Fruit fly (Drosophila melanogaster) whole organism, pupa: ENCODE results near the gene CheA84a.

Source experiments
- CG10348 ChIP-seq: fragments of 200-800 bp; sonication (Bioruptor generic); IDR thresholded peaks from 2 replicates; pipeline ENCODE4 v1.3.6; 2022; ENCODE audit warnings: missing biosample characterization, missing genetic modification characterization
- CG15710 ChIP-seq: fragments of 200-800 bp; sonication (Bioruptor generic); optimal IDR thresholded peaks from 2 replicates; lab custom pipeline; 2018; ENCODE audit warnings: missing biosample characterization, mild to moderate bottlenecking, missing genetic modification characterization, moderate library complexity
- CG32121 ChIP-seq: fragments of 200-800 bp; sonication (Bioruptor generic); IDR thresholded peaks from 2 replicates; pipeline ENCODE4 v1.3.6; 2022; ENCODE audit warnings: missing biosample characterization, missing genetic modification characterization
- fd96Ca ChIP-seq: fragments of 200-800 bp; sonication (Bioruptor generic); IDR thresholded peaks from 3 replicates; pipeline ENCODE4 v1.3.6; 2022; ENCODE audit warnings: missing biosample characterization, missing genetic modification characterization

DNA sequence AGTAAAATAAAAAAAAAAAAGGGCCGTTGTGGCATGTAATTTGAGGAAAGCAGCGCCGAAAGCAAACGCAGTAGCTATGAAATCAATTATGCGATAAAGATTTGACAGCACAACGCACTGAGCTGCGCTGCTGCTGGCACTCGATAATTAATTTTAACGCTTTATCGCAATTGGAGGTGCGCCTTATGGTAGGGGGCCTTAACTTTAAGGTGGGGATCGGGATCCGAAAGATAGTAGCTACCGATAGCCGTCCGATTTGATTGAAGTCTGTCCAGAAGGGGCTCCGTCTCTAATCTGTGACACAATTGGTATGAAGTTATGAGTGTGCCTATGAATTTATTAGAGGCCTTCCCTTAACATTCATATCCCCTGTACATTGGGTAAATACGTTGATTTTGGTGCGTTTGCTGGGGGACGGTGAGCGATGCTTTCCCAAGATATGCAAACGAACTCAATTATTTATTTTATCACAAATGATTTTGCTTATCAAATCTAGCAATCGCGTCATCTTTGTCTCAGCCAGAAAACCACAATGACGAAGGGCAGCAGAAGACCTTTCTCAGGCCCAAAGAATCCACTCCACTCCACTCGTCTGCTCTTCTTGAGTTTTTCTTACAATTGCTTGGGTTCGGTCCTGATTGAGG lies 3.9 kb upstream of the CheA84a start:
- TF ChIP-seq fd96Ca (GFP tag; lab: Robert Waterston, UW) (no peak), CG10348 (GFP tag; lab: Robert Waterston, UW) (no peak), CG32121 (GFP tag; lab: Robert Waterston, UW) (no peak), CG15710 (no peak)
